Fruit fly (Drosophila melanogaster): Measurements from ENCODE around the gene Obp69a.

The Obp69a gene

dm6 chr3L:12395871-12396270 lies at the start of gene Obp69a:
Obp69a (plus strand) TSS chr3L:12396171.
- no peak for TF ChIP-seq usp (GFP tag; optimal IDR thresholded peaks at IDR 0.05)

- no peak for TF ChIP-seq CG8478 (optimal IDR thresholded peaks at IDR 0.05)
- no peak for TF ChIP-seq pan (optimal IDR thresholded peaks at IDR 0.05)
Observed at dm6 chr3L:12350307-12350706, 45.7 kb upstream of the Obp69a start.

dm6 chr3L:12351440-12351839 lies 44.5 kb upstream of the Obp69a start, which contains the start of gene CrzR:
CrzR (minus strand) TSS chr3L:12351544.
- TF ChIP-seq CG8478 (optimal IDR thresholded peaks at IDR 0.05) (no peak), psq (optimal IDR thresholded peaks at IDR 0.05) (no peak), pan (optimal IDR thresholded peaks at IDR 0.05) (no peak), EcR (GFP tag; optimal IDR thresholded peaks at IDR 0.05) (no peak), usp (GFP tag; optimal IDR thresholded peaks at IDR 0.05) (no peak)

dm6 chr3L:12363729-12364128 lies 32.2 kb upstream of the Obp69a start:
- TF ChIP-seq usp (GFP tag; optimal IDR thresholded peaks at IDR 0.05) (no peak), pan (optimal IDR thresholded peaks at IDR 0.05) (no peak)

- TF ChIP-seq EcR (GFP tag; optimal IDR thresholded peaks at IDR 0.05) (no peak), CG8478 (optimal IDR thresholded peaks at IDR 0.05) (no peak), usp (GFP tag; optimal IDR thresholded peaks at IDR 0.05) (no peak), Dll (optimal IDR thresholded peaks at IDR 0.05) (no peak), psq (optimal IDR thresholded peaks at IDR 0.05) (no peak), pan (optimal IDR thresholded peaks at IDR 0.05) (no peak)
Observed at dm6 chr3L:12374420-12374819, 21.6 kb upstream of the Obp69a start.

dm6 chr3L:12380592-12380991 lies 15.4 kb upstream of the Obp69a start:
- TF ChIP-seq Dll (optimal IDR thresholded peaks at IDR 0.05), result no peak
- no peak for TF ChIP-seq EcR (GFP tag; optimal IDR thresholded peaks at IDR 0.05)
- no peak for TF ChIP-seq usp (GFP tag; optimal IDR thresholded peaks at IDR 0.05)
- TF ChIP-seq CG8478 (optimal IDR thresholded peaks at IDR 0.05), result no peak
- no peak for TF ChIP-seq pan (optimal IDR thresholded peaks at IDR 0.05)
- TF ChIP-seq psq (optimal IDR thresholded peaks at IDR 0.05), result no peak

- no peak for TF ChIP-seq usp (GFP tag; optimal IDR thresholded peaks at IDR 0.05)
- TF ChIP-seq psq (optimal IDR thresholded peaks at IDR 0.05), result no peak
- TF ChIP-seq EcR (GFP tag; optimal IDR thresholded peaks at IDR 0.05), result no peak
- no peak for TF ChIP-seq pan (optimal IDR thresholded peaks at IDR 0.05)
Observed at dm6 chr3L:12387063-12387462, 8.9 kb upstream of the Obp69a start.

- TF ChIP-seq CG8478 (optimal IDR thresholded peaks at IDR 0.05), result no peak
- TF ChIP-seq psq (optimal IDR thresholded peaks at IDR 0.05), result no peak
- no peak for TF ChIP-seq Dll (optimal IDR thresholded peaks at IDR 0.05)
- TF ChIP-seq usp (GFP tag; optimal IDR thresholded peaks at IDR 0.05), result no peak
- TF ChIP-seq EcR (GFP tag; optimal IDR thresholded peaks at IDR 0.05), result no peak
- TF ChIP-seq pan (optimal IDR thresholded peaks at IDR 0.05), result no peak
Observed at dm6 chr3L:12387898-12388297, 8.1 kb upstream of the Obp69a start.

dm6 chr3L:12391240-12391843 lies 4.6 kb upstream of the Obp69a start, which contains the start of gene Ncc69:
Ncc69 (minus strand) TSS chr3L:12391444.
- TF ChIP-seq EcR (GFP tag; optimal IDR thresholded peaks at IDR 0.05) (no peak), CG8478 (optimal IDR thresholded peaks at IDR 0.05) (no peak), Dll (optimal IDR thresholded peaks at IDR 0.05) (no peak), usp (GFP tag; optimal IDR thresholded peaks at IDR 0.05) (no peak), psq (optimal IDR thresholded peaks at IDR 0.05) (no peak), pan (optimal IDR thresholded peaks at IDR 0.05) (no peak)

dm6 chr3L:12392068-12392467 lies 3.9 kb upstream of the Obp69a start:
- TF ChIP-seq EcR (GFP tag; optimal IDR thresholded peaks at IDR 0.05) (no peak), CG8478 (optimal IDR thresholded peaks at IDR 0.05) (no peak), usp (GFP tag; optimal IDR thresholded peaks at IDR 0.05) (no peak), psq (optimal IDR thresholded peaks at IDR 0.05) (no peak), Dll (optimal IDR thresholded peaks at IDR 0.05) (no peak), pan (optimal IDR thresholded peaks at IDR 0.05) (no peak)

dm6 chr3L:12392758-12393157 lies 3.2 kb upstream of the Obp69a start:
- TF ChIP-seq psq (optimal IDR thresholded peaks at IDR 0.05) (no peak), usp (GFP tag; optimal IDR thresholded peaks at IDR 0.05) (no peak), CG8478 (optimal IDR thresholded peaks at IDR 0.05) (no peak), pan (optimal IDR thresholded peaks at IDR 0.05) (no peak), EcR (GFP tag; optimal IDR thresholded peaks at IDR 0.05) (no peak), Dll (optimal IDR thresholded peaks at IDR 0.05) (no peak)

dm6 chr3L:12399171-12399570 lies 3.2 kb downstream of the Obp69a start, which contains the start of gene CG32104:
CG32104 (minus strand) TSS chr3L:12399322.
- TF ChIP-seq Dll (optimal IDR thresholded peaks at IDR 0.05) (no peak), psq (optimal IDR thresholded peaks at IDR 0.05) (no peak), EcR (GFP tag; optimal IDR thresholded peaks at IDR 0.05) (no peak)

dm6 chr3L:12401800-12402199 lies 5.8 kb downstream of the Obp69a start, which contains the start of gene Smyd4-2:
Smyd4-2 (minus strand) TSS chr3L:12401935.
- TF ChIP-seq EcR (GFP tag; optimal IDR thresholded peaks at IDR 0.05) (no peak), pan (optimal IDR thresholded peaks at IDR 0.05) (no peak), psq (optimal IDR thresholded peaks at IDR 0.05) (no peak)
